Fruit fly (Drosophila melanogaster): ENCODE data around the gene Ance-3.

The Ance-3 gene

DNA sequence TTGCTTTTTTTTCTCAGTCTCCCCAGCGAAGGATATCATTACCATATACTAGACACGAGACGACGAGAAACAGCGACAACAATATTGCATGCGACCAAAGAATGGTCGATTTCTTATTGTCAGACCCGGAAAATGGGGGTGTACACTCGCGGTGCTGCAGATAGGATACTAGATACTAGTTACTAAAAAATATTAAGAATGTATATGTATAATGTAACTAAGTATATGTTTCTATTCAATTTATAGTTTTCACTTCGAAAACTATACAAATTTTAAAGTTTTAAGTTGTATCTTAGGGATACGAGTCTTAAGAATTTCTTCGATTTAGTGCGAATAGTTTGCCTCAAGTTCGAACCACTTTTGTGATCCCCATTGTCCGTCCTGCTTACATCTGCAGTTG is 21.1 kb upstream of the Ance-3 start (continued):
- TF ChIP-seq CG11723 (GFP tag; optimal IDR thresholded peaks at IDR 0.05) (no peak), CG18599 (GFP tag; optimal IDR thresholded peaks at IDR 0.05) (peak; percentile 59), Antp (GFP tag; optimal IDR thresholded peaks at IDR 0.05) (no peak), CG12299 (tag; optimal IDR thresholded peaks at IDR 0.05) (no peak), CG17385 (GFP tag; optimal IDR thresholded peaks at IDR 0.05) (no peak), CG11093 (GFP tag; IDR thresholded peaks at IDR 0.05) (no peak), Lhr (GFP tag; optimal IDR thresholded peaks at IDR 0.05) (no peak), CG17361 (GFP tag; IDR thresholded peaks at IDR 0.05) (no peak), HmgD (GFP tag; optimal IDR thresholded peaks at IDR 0.05) (no peak), tll (GFP tag; optimal IDR thresholded peaks at IDR 0.05) (no peak), en (GFP tag; optimal IDR thresholded peaks at IDR 0.05) (no peak), aop (GFP tag; IDR thresholded peaks at IDR 0.05) (no peak), Fer1 (GFP tag; optimal IDR thresholded peaks at IDR 0.05) (peak; percentile 58), bcd (GFP tag; optimal IDR thresholded peaks at IDR 0.05) (no peak), CG5245 (GFP tag; optimal IDR thresholded peaks at IDR 0.05) (no peak), Hr51 (GFP tag; optimal IDR thresholded peaks at IDR 0.05) (no peak), CG4854 (GFP tag; optimal IDR thresholded peaks at IDR 0.05) (no peak), E2f2 (GFP tag; IDR thresholded peaks at IDR 0.05) (no peak), CG17568 (GFP tag; optimal IDR thresholded peaks at IDR 0.05) (no peak), CG7786 (GFP tag; optimal IDR thresholded peaks at IDR 0.05) (no peak), jumu (GFP tag; optimal IDR thresholded peaks at IDR 0.05) (no peak), CG9215 (GFP tag; IDR thresholded peaks at IDR 0.05) (no peak), CG16813 (GFP tag; IDR thresholded peaks at IDR 0.05; ENCODE audit: partially characterized antibody) (no peak), Mes4 (GFP tag; optimal IDR thresholded peaks at IDR 0.05) (no peak), CG9817 (tag; optimal IDR thresholded peaks at IDR 0.05) (no peak), chif (GFP tag; optimal IDR thresholded peaks at IDR 0.05) (no peak), CG7963 (GFP tag; IDR thresholded peaks at IDR 0.05; ENCODE audit: partially characterized antibody) (no peak), Eip74EF (GFP tag; optimal IDR thresholded peaks at IDR 0.05) (no peak), h (optimal IDR thresholded peaks at IDR 0.05) (no peak), eve (GFP tag; optimal IDR thresholded peaks at IDR 0.05) (no peak), Max (GFP tag; optimal IDR thresholded peaks at IDR 0.05) (no peak), Bgb (GFP tag; IDR thresholded peaks at IDR 0.05; ENCODE audit: partially characterized antibody) (no peak), cwo (GFP tag; optimal IDR thresholded peaks at IDR 0.05) (no peak), seq (GFP tag; IDR thresholded peaks at IDR 0.05) (no peak), Jarid2 (GFP tag; optimal IDR thresholded peaks at IDR 0.05) (no peak), tin (GFP tag; optimal IDR thresholded peaks at IDR 0.05) (no peak), CG32532 (GFP tag; IDR thresholded peaks at IDR 0.05) (no peak), repo (GFP tag; optimal IDR thresholded peaks at IDR 0.05) (no peak), CG13123 (GFP tag; optimal IDR thresholded peaks at IDR 0.05) (no peak), CG10543 (GFP tag; optimal IDR thresholded peaks at IDR 0.05) (no peak), HLH54F (GFP tag; optimal IDR thresholded peaks at IDR 0.05) (no peak), Bdp1 (GFP tag; optimal IDR thresholded peaks at IDR 0.05) (no peak), Nf-YB (GFP tag; optimal IDR thresholded peaks at IDR 0.05) (no peak), nmo (GFP tag; optimal IDR thresholded peaks at IDR 0.05) (peak; percentile 31), CG15269 (tag; optimal IDR thresholded peaks at IDR 0.05) (no peak), caup (GFP tag; optimal IDR thresholded peaks at IDR 0.05; ENCODE audit: severe bottlenecking) (no peak), CG3163 (GFP tag; optimal IDR thresholded peaks at IDR 0.05) (no peak), CG2875 (GFP tag; optimal IDR thresholded peaks at IDR 0.05) (no peak), CG3726 (GFP tag; IDR thresholded peaks at IDR 0.05) (no peak), az2 (GFP tag; optimal IDR thresholded peaks at IDR 0.05) (no peak), salm (tag; optimal IDR thresholded peaks at IDR 0.05) (no peak)

Data from whole organism, embryonic.